Worm (Caenorhabditis elegans) whole organism, young adult: ENCODE results near the gene F12E12.6.

Experiments used
- ZK185.1 ChIP-seq: sonication (generic microtip); optimal IDR thresholded peaks from 2 replicates; lab custom pipeline; 2016; ENCODE audit warnings: mild to moderate bottlenecking, missing genetic modification characterization, missing compliant biosample characterization; ENCODE audit not compliant: poor library complexity, severe bottlenecking
- ceh-79 ChIP-seq: sonication (generic microtip); optimal IDR thresholded peaks from 2 replicates; lab custom pipeline; 2017; ENCODE audit warnings: mild to moderate bottlenecking, missing genetic modification characterization, missing compliant biosample characterization
- die-1 ChIP-seq: sonication (generic microtip); optimal IDR thresholded peaks from 2 replicates; lab custom pipeline; 2016; ENCODE audit warnings: missing genotype, mild to moderate bottlenecking, missing genetic modification characterization, missing compliant biosample characterization
- dpff-1 ChIP-seq: sonication (generic microtip); optimal IDR thresholded peaks from 2 replicates; lab custom pipeline; 2017; ENCODE audit warnings: mild to moderate bottlenecking, missing genetic modification characterization, missing compliant biosample characterization
- dpl-1 ChIP-seq: fragments of 150-350 bp; optimal IDR thresholded peaks from 2 replicates; lab custom pipeline; 2014; ENCODE audit warnings: missing biosample characterization, missing genetic modification reagents, missing genetic modification characterization
- ekl-4 ChIP-seq: fragments of 200-800 bp; sonication (Bioruptor generic); IDR thresholded peaks from 2 replicates; pipeline ENCODE4 v1.3.6; 2022; ENCODE audit warnings: missing genetic modification reagents, missing genetic modification characterization, missing compliant biosample characterization
- hlh-26 ChIP-seq: fragments of 200-800 bp; sonication (Bioruptor generic); conservative IDR thresholded peaks from 2 replicates; pipeline ENCODE4 v1.3.6; 2022; ENCODE audit warnings: missing genetic modification reagents, missing genetic modification characterization, missing compliant biosample characterization
- hmg-1.2 ChIP-seq: fragments of 200-800 bp; sonication (Bioruptor generic); IDR thresholded peaks from 2 replicates; pipeline ENCODE4 v1.3.6; 2022; ENCODE audit warnings: missing genetic modification reagents, missing genetic modification characterization, missing compliant biosample characterization
- lin-35 ChIP-seq, 3 experiments: fragments of 150-350 bp in 2 of 3; sonication (generic microtip) in 1 of 3; optimal IDR thresholded peaks; 2 replicates each; lab custom pipeline; 2014 to 2018; ENCODE audit warnings: missing biosample characterization in 3 of 3, missing genetic modification characterization in 3 of 3, missing genetic modification reagents in 3 of 3
- pha-4 ChIP-seq: fragments of 150-350 bp; sonication (generic microtip); optimal IDR thresholded peaks from 2 replicates; lab custom pipeline; 2014; ENCODE audit warnings: missing biosample characterization, missing genetic modification reagents, missing genetic modification characterization
- snpc-4 ChIP-seq, 5 experiments: fragments of 150-350 bp in 1 of 5; sonication (generic microtip) in 4 of 5; optimal IDR thresholded peaks; 2 replicates each; lab custom pipeline; 2014 to 2018; ENCODE audit warnings: missing genetic modification characterization in 5 of 5, missing biosample characterization in 3 of 5, antibody characterized with exemption in 2 of 5, mild to moderate bottlenecking in 2 of 5, missing compliant biosample characterization in 2 of 5, missing genotype in 2 of 5, moderate library complexity in 2 of 5, missing genetic modification reagents in 1 of 5
- xnd-1 ChIP-seq: sonication (generic microtip); optimal IDR thresholded peaks from 2 replicates; lab custom pipeline; 2016; ENCODE audit warnings: missing genotype, missing genetic modification reagents, missing genetic modification characterization, missing compliant biosample characterization
- ztf-18 ChIP-seq: sonication (generic microtip); optimal IDR thresholded peaks from 2 replicates; lab custom pipeline; 2016; ENCODE audit warnings: missing genotype, mild to moderate bottlenecking, missing genetic modification characterization, missing compliant biosample characterization
- ztf-25 ChIP-seq: fragments of 200-800 bp; sonication (Bioruptor generic); IDR thresholded peaks from 2 replicates; pipeline ENCODE4 v1.3.6; 2022; ENCODE audit warnings: missing genetic modification reagents, missing genetic modification characterization, missing compliant biosample characterization

DNA sequence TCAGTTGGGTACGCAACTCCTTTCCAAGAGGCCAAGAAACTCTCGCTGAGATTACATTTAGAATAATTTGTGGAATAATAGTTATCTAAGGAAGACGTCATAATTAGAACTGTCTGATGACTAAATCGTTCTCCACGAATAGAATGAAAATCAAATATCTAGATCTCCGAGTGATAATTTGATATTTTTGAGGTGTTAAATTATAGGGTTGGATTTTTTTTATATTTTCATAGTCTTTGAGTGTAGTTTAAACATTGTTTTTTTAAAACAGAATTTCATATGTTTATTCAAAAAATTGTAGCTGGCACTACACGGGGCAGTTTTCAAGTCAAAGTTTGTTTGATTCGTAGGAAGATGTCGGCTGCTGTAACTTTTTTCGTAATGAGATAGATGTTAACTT is 20.3 kb downstream of the F12E12.6 start, which contains the start of gene srh-99:
- TF ChIP-seq ztf-25 (GFP tag; lab: Robert Waterston, UW) (no peak), pha-4 (tag; lab: Kevin White, UChicago) (no peak), hmg-1.2 (GFP tag; lab: Robert Waterston, UW) (no peak), xnd-1 (tag; lab: Kevin White, UChicago) (no peak), snpc-4 (GFP tag; optimal IDR thresholded peaks at IDR 0.05; lab: Kevin White, UChicago) (no peak), snpc-4 (tag; optimal IDR thresholded peaks at IDR 0.05; lab: Kevin White, UChicago) (no peak), ceh-79 (tag; lab: Kevin White, UChicago) (no peak), ztf-18 (tag; lab: Kevin White, UChicago) (no peak), dpff-1 (no peak), hlh-26 (GFP tag; lab: Robert Waterston, UW) (no peak), ZK185.1 (tag; lab: Kevin White, UChicago) (no peak), die-1 (tag; lab: Kevin White, UChicago) (no peak), lin-35 (GFP tag; optimal IDR thresholded peaks at IDR 0.05; lab: Kevin White, UChicago) (no peak), ekl-4 (GFP tag; lab: Robert Waterston, UW) (no peak), dpl-1 (GFP tag; lab: Kevin White, UChicago) (no peak)
